Fruit fly (Drosophila melanogaster) whole organism, embryonic: Measurements from ENCODE around the gene Muted.

Source experiments
- ATbp ChIP-seq: fragments of 200-800 bp; sonication (Bioruptor generic); optimal IDR thresholded peaks from 2 replicates; lab custom pipeline; 2017; ENCODE audit warnings: missing biosample characterization, mild to moderate bottlenecking, missing genetic modification characterization, missing genetic modification reagents
- Abd-B ChIP-seq: fragments of 200-800 bp; sonication (Bioruptor generic); optimal IDR thresholded peaks from 2 replicates; lab custom pipeline; 2018; ENCODE audit warnings: missing biosample characterization, mild to moderate bottlenecking, missing genetic modification characterization, moderate library complexity
- Atf6 ChIP-seq: fragments of 200-800 bp; sonication (Bioruptor generic); IDR thresholded peaks from 2 replicates; pipeline ENCODE4 v1.3.6; 2022; ENCODE audit warnings: missing biosample characterization, missing genetic modification characterization
- Bteb2 ChIP-seq: fragments of 200-800 bp; sonication (Bioruptor generic); optimal IDR thresholded peaks from 2 replicates; lab custom pipeline; 2016; ENCODE audit warnings: missing biosample characterization, missing genetic modification characterization
- CG11723 ChIP-seq: fragments of 200-800 bp; sonication (Bioruptor generic); optimal IDR thresholded peaks from 2 replicates; lab custom pipeline; 2017; ENCODE audit warnings: missing biosample characterization, mild to moderate bottlenecking, missing genetic modification characterization
- CG13287 ChIP-seq: fragments of 200-800 bp; sonication (Bioruptor generic); IDR thresholded peaks from 2 replicates; pipeline ENCODE4 v1.3.6; 2022; ENCODE audit warnings: missing biosample characterization, missing genetic modification characterization; ENCODE audit not compliant: partially characterized antibody
- CG15073 ChIP-seq: fragments of 200-800 bp; sonication (Bioruptor generic); optimal IDR thresholded peaks from 2 replicates; lab custom pipeline; 2016; ENCODE audit warnings: missing biosample characterization, missing genetic modification characterization
- CG1529 ChIP-seq: fragments of 200-800 bp; sonication (Bioruptor generic); optimal IDR thresholded peaks from 3 replicates; lab custom pipeline; 2018; ENCODE audit warnings: missing biosample characterization, missing genetic modification characterization
- CG15479 ChIP-seq: fragments of 200-800 bp; sonication (Bioruptor generic); optimal IDR thresholded peaks from 3 replicates; lab custom pipeline; 2019; ENCODE audit warnings: missing biosample characterization, mild to moderate bottlenecking, missing genetic modification characterization, moderate library complexity
- CG1647 ChIP-seq: fragments of 200-800 bp; sonication (Bioruptor generic); optimal IDR thresholded peaks from 3 replicates; lab custom pipeline; 2016; ENCODE audit warnings: missing biosample characterization, missing genetic modification characterization
- CG16815 ChIP-seq: fragments of 200-800 bp; sonication (Bioruptor generic); optimal IDR thresholded peaks from 3 replicates; lab custom pipeline; 2017; ENCODE audit warnings: missing biosample characterization, mild to moderate bottlenecking, missing genetic modification characterization
- CG17359 ChIP-seq: fragments of 200-800 bp; sonication (Bioruptor generic); optimal IDR thresholded peaks from 3 replicates; lab custom pipeline; 2018; ENCODE audit warnings: missing biosample characterization, mild to moderate bottlenecking, missing genetic modification characterization, moderate library complexity
- CG4730 ChIP-seq: fragments of 200-800 bp; sonication (Bioruptor generic); IDR thresholded peaks from 2 replicates; pipeline ENCODE4 v1.3.6; 2022; ENCODE audit warnings: missing biosample characterization, missing genetic modification characterization
- CG7786 ChIP-seq: fragments of 200-800 bp; sonication (Bioruptor generic); optimal IDR thresholded peaks from 2 replicates; lab custom pipeline; 2016; ENCODE audit warnings: missing biosample characterization, missing genetic modification characterization
- CG7839 ChIP-seq: fragments of 200-800 bp; sonication (Bioruptor generic); optimal IDR thresholded peaks from 3 replicates; lab custom pipeline; 2018; ENCODE audit warnings: missing biosample characterization, mild to moderate bottlenecking, missing genetic modification characterization, moderate library complexity
- Deaf1 ChIP-seq: fragments of 200-800 bp; optimal IDR thresholded peaks from 3 replicates; lab custom pipeline; 2019; ENCODE audit warnings: missing biosample characterization, mild to moderate bottlenecking, missing genetic modification characterization, moderate library complexity
- Dip2 ChIP-seq: fragments of 200-800 bp; sonication (Bioruptor generic); IDR thresholded peaks from 2 replicates; pipeline ENCODE4 v1.3.6; 2022; ENCODE audit warnings: missing biosample characterization, missing genetic modification characterization
- Dp ChIP-seq: fragments of 200-800 bp; sonication (Bioruptor generic); optimal IDR thresholded peaks from 2 replicates; lab custom pipeline; 2018; ENCODE audit warnings: missing biosample characterization, mild to moderate bottlenecking, missing genetic modification characterization, moderate library complexity
- E2f2 ChIP-seq: fragments of 200-800 bp; sonication (Bioruptor generic); IDR thresholded peaks from 2 replicates; pipeline ENCODE4 v1.3.6; 2022; ENCODE audit warnings: missing biosample characterization, missing genetic modification characterization
- Fer2 ChIP-seq: fragments of 200-800 bp; sonication (Bioruptor generic); optimal IDR thresholded peaks from 2 replicates; lab custom pipeline; 2018; ENCODE audit warnings: missing biosample characterization, mild to moderate bottlenecking, missing genetic modification characterization, moderate library complexity
- GATAe ChIP-seq: fragments of 200-800 bp; sonication (Bioruptor generic); conservative IDR thresholded peaks from 2 replicates; pipeline ENCODE4 v1.3.6; 2022; ENCODE audit warnings: missing biosample characterization, missing genetic modification characterization
- H15 ChIP-seq: fragments of 200-800 bp; sonication (Bioruptor generic); IDR thresholded peaks from 3 replicates; pipeline ENCODE4 v1.3.6; 2022; ENCODE audit warnings: missing biosample characterization, missing genetic modification characterization
- HLH4C ChIP-seq: fragments of 200-800 bp; sonication (Bioruptor generic); IDR thresholded peaks from 3 replicates; pipeline ENCODE4 v1.3.6; 2022; ENCODE audit warnings: missing biosample characterization, missing genetic modification characterization; ENCODE audit not compliant: partially characterized antibody
- Hr51 ChIP-seq, 2 experiments: fragments of 200-800 bp; sonication (Bioruptor generic); optimal IDR thresholded peaks; 2 replicates in 1 of 2; 3 replicates in 1 of 2; lab custom pipeline; 2016 to 2018; ENCODE audit warnings: missing biosample characterization in 2 of 2, missing genetic modification characterization in 2 of 2, mild to moderate bottlenecking in 1 of 2, moderate library complexity in 1 of 2
- MBD-R2 ChIP-seq: fragments of 200-800 bp; sonication (Bioruptor generic); IDR thresholded peaks from 2 replicates; pipeline ENCODE4 v1.3.6; 2022; ENCODE audit warnings: missing biosample characterization, missing genetic modification characterization
- Meics ChIP-seq: fragments of 200-800 bp; sonication (Bioruptor generic); optimal IDR thresholded peaks from 2 replicates; lab custom pipeline; 2017; ENCODE audit warnings: missing biosample characterization, mild to moderate bottlenecking, missing genetic modification characterization
- Rx ChIP-seq: fragments of 200-800 bp; sonication (Bioruptor generic); IDR thresholded peaks from 2 replicates; pipeline ENCODE4 v1.3.6; 2022; ENCODE audit warnings: missing biosample characterization, missing genetic modification characterization
- Sry-δ ChIP-seq: fragments of 200-800 bp; sonication (Bioruptor generic); optimal IDR thresholded peaks from 2 replicates; lab custom pipeline; 2016; ENCODE audit warnings: missing biosample characterization, missing genetic modification characterization
- Xbp1 ChIP-seq: fragments of 200-800 bp; sonication (Bioruptor generic); optimal IDR thresholded peaks from 3 replicates; lab custom pipeline; 2016; ENCODE audit warnings: missing biosample characterization, mild to moderate bottlenecking, missing genetic modification characterization
- ato ChIP-seq: fragments of 200-800 bp; sonication (Bioruptor generic); IDR thresholded peaks from 2 replicates; pipeline ENCODE4 v1.3.6; 2022; ENCODE audit warnings: missing biosample characterization, missing genetic modification characterization; ENCODE audit not compliant: partially characterized antibody
- bbx ChIP-seq: fragments of 200-800 bp; sonication (Bioruptor generic); IDR thresholded peaks from 2 replicates; pipeline ENCODE4 v1.3.6; 2022; ENCODE audit warnings: missing biosample characterization, missing genetic modification characterization; ENCODE audit not compliant: partially characterized antibody
- bcd ChIP-seq: fragments of 200-800 bp; sonication (Bioruptor generic); optimal IDR thresholded peaks from 2 replicates; lab custom pipeline; 2017; ENCODE audit warnings: missing biosample characterization, mild to moderate bottlenecking, missing genetic modification characterization
- br ChIP-seq: fragments of >200 bp; optimal IDR thresholded peaks from 2 replicates; lab custom pipeline; 2017
- bsh ChIP-seq, 2 experiments: fragments of 200-800 bp; sonication (Bioruptor generic); optimal IDR thresholded peaks; 2 replicates each; lab custom pipeline; 2017 to 2018; ENCODE audit warnings: mild to moderate bottlenecking in 2 of 2, missing biosample characterization in 2 of 2, missing genetic modification characterization in 2 of 2, moderate library complexity in 1 of 2
- cato ChIP-seq: fragments of 200-800 bp; sonication (Bioruptor generic); optimal IDR thresholded peaks from 2 replicates; lab custom pipeline; 2016; ENCODE audit warnings: missing biosample characterization, missing genetic modification characterization, borderline replicate concordance
- danr ChIP-seq: fragments of 200-800 bp; sonication (Bioruptor generic); IDR thresholded peaks from 2 replicates; pipeline ENCODE4 v1.3.6; 2022; ENCODE audit warnings: missing biosample characterization, missing genetic modification characterization
- gfzf ChIP-seq: fragments of 200-800 bp; sonication (Bioruptor generic); optimal IDR thresholded peaks from 2 replicates; lab custom pipeline; 2016; ENCODE audit warnings: missing biosample characterization, mild to moderate bottlenecking, missing genetic modification characterization, moderate library complexity
- gro ChIP-seq: fragments of 200-800 bp; sonication (Bioruptor generic); optimal IDR thresholded peaks from 2 replicates; lab custom pipeline; 2016; ENCODE audit warnings: missing biosample characterization, missing genetic modification characterization
- jing ChIP-seq: fragments of 200-800 bp; sonication (Bioruptor generic); optimal IDR thresholded peaks from 2 replicates; lab custom pipeline; 2018; ENCODE audit warnings: missing biosample characterization, mild to moderate bottlenecking, missing genetic modification characterization
- kay ChIP-seq: fragments of 200-800 bp; sonication (Bioruptor generic); optimal IDR thresholded peaks from 2 replicates; lab custom pipeline; 2016; ENCODE audit warnings: missing biosample characterization, missing genetic modification characterization
- lov ChIP-seq, 2 experiments: fragments of 200-800 bp in 1 of 2; fragments of >200 bp in 1 of 2; sonication (Bioruptor generic) in 1 of 2; IDR thresholded peaks in 1 of 2; optimal IDR thresholded peaks in 1 of 2; 2 replicates in 1 of 2; 3 replicates in 1 of 2; pipeline versions ENCODE4 v1.3.6 to Lab custom; 2017 to 2022; ENCODE audit warnings: missing biosample characterization in 1 of 2, missing genetic modification characterization in 1 of 2
- pita ChIP-seq: fragments of 200-800 bp; sonication (Bioruptor generic); optimal IDR thresholded peaks from 2 replicates; lab custom pipeline; 2017; ENCODE audit warnings: missing biosample characterization, mild to moderate bottlenecking, missing genetic modification characterization
- pnt ChIP-seq: fragments of 200-800 bp; sonication (Bioruptor generic); optimal IDR thresholded peaks from 3 replicates; lab custom pipeline; 2016; ENCODE audit warnings: missing biosample characterization, missing genetic modification characterization
- ro ChIP-seq: fragments of 200-800 bp; sonication (Bioruptor generic); IDR thresholded peaks from 2 replicates; pipeline ENCODE4 v1.3.6; 2022; ENCODE audit warnings: missing biosample characterization, missing genetic modification characterization
- scrt ChIP-seq: fragments of 200-800 bp; sonication (Bioruptor generic); optimal IDR thresholded peaks from 2 replicates; lab custom pipeline; 2018; ENCODE audit warnings: missing biosample characterization, mild to moderate bottlenecking, missing genetic modification characterization, moderate library complexity
- sens ChIP-seq: fragments of 200-800 bp; sonication (Bioruptor generic); peaks from one replicate; lab custom pipeline; 2016; ENCODE audit warnings: missing biosample characterization, missing genetic modification characterization
- sna ChIP-seq: fragments of 200-800 bp; sonication (Bioruptor generic); IDR thresholded peaks from 2 replicates; pipeline ENCODE4 v1.3.6; 2022; ENCODE audit warnings: missing biosample characterization, missing genetic modification characterization; ENCODE audit not compliant: partially characterized antibody
- sr ChIP-seq: fragments of 200-800 bp; sonication (Bioruptor generic); IDR thresholded peaks from 3 replicates; pipeline ENCODE4 v1.3.6; 2022; ENCODE audit warnings: missing biosample characterization, missing genetic modification characterization
- stwl ChIP-seq: fragments of 200-800 bp; sonication (Bioruptor generic); optimal IDR thresholded peaks from 3 replicates; lab custom pipeline; 2018; ENCODE audit warnings: missing biosample characterization, mild to moderate bottlenecking, missing genetic modification characterization, moderate library complexity
- sug ChIP-seq: fragments of 200-800 bp; optimal IDR thresholded peaks from 2 replicates; lab custom pipeline; 2019; ENCODE audit warnings: missing biosample characterization, mild to moderate bottlenecking, missing genetic modification characterization, moderate library complexity
- unc-4 ChIP-seq: fragments of 200-800 bp; sonication (Bioruptor generic); IDR thresholded peaks from 2 replicates; pipeline ENCODE4 v1.3.6; 2022; ENCODE audit warnings: missing biosample characterization, missing genetic modification characterization; ENCODE audit not compliant: partially characterized antibody

Gene Muted

DNA sequence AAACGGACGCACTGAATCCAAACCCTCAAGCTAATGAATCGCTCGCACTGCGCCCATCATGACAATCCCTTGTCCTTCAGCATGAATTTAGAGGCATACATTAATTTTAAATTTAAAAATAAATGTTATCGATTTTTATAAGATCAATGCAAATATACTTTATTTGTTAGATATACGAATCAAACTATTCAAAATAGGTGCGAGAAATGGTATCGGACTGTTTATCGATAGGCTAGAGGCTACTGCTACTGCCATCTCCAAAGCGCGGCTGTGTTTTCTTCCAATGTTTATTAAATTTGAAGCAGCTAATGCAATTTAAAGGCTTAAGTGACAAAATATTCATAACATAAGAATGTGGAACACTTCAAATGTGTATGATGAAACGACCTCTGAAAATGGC is 18.7 kb downstream of the Muted start, which contains the start of gene CG43342 (continued):
- TF ChIP-seq scrt (GFP tag; lab: Kevin White, UChicago), result no peak
- no peak for TF ChIP-seq sug (tag; lab: Kevin White, UChicago)
- TF ChIP-seq Abd-B (GFP tag; lab: Kevin White, UChicago), result no peak
- TF ChIP-seq H15 (GFP tag; lab: Robert Waterston, UW), result no peak
- no peak for TF ChIP-seq kay (GFP tag; lab: Kevin White, UChicago)
- TF ChIP-seq Dp, result peak; percentile 74
- TF ChIP-seq Atf6, result no peak
- TF ChIP-seq Dip2, result no peak
- TF ChIP-seq MBD-R2 (GFP tag; lab: Robert Waterston, UW), result peak; percentile 59
- peak; percentile 84 for TF ChIP-seq E2f2 (GFP tag; lab: Robert Waterston, UW)
- TF ChIP-seq CG17359 (tag; lab: Kevin White, UChicago), result no peak
- peak; percentile 81 for TF ChIP-seq sna (GFP tag; lab: Robert Waterston, UW)
- TF ChIP-seq HLH4C (GFP tag; lab: Robert Waterston, UW), result peak; percentile 92
- TF ChIP-seq GATAe (GFP tag; lab: Robert Waterston, UW), result no peak
- TF ChIP-seq ATbp (GFP tag; lab: Kevin White, UChicago), result no peak
- peak; percentile 85 for TF ChIP-seq CG13287 (GFP tag; lab: Robert Waterston, UW)
- TF ChIP-seq CG11723 (GFP tag; lab: Kevin White, UChicago), result no peak
- no peak for TF ChIP-seq Fer2 (tag; lab: Kevin White, UChicago)
- no peak for TF ChIP-seq lov (optimal IDR thresholded peaks at IDR 0.05; lab: Kevin White, UChicago)
- TF ChIP-seq lov (GFP tag; IDR thresholded peaks at IDR 0.05; lab: Robert Waterston, UW), result no peak
- TF ChIP-seq br (lab: Kevin White, UChicago), result no peak
- TF ChIP-seq CG1647 (GFP tag; lab: Kevin White, UChicago), result no peak
- TF ChIP-seq Bteb2 (GFP tag; lab: Kevin White, UChicago), result no peak
- no peak for TF ChIP-seq danr (GFP tag; lab: Robert Waterston, UW)
- peak; percentile 81 for TF ChIP-seq ato
- no peak for TF ChIP-seq CG7839
- TF ChIP-seq gro, result no peak
- no peak for TF ChIP-seq sr (GFP tag; lab: Robert Waterston, UW)
- TF ChIP-seq CG7786, result no peak
- TF ChIP-seq Hr51 (GFP tag; optimal IDR thresholded peaks at IDR 0.05; lab: Kevin White, UChicago), result no peak
- TF ChIP-seq Deaf1, result no peak
- TF ChIP-seq jing (GFP tag; lab: Kevin White, UChicago), result no peak
- TF ChIP-seq Meics, result no peak
- TF ChIP-seq CG15073, result no peak
- TF ChIP-seq pita (GFP tag; lab: Kevin White, UChicago), result no peak
- TF ChIP-seq Sry-δ, result peak; percentile 82
- TF ChIP-seq bsh (GFP tag; optimal IDR thresholded peaks at IDR 0.05; lab: Kevin White, UChicago), result no peak
- TF ChIP-seq unc-4 (GFP tag; lab: Robert Waterston, UW), result peak; percentile 76
- no peak for TF ChIP-seq pnt (GFP tag; lab: Kevin White, UChicago)
- TF ChIP-seq stwl (tag; lab: Kevin White, UChicago), result peak; percentile 73
- TF ChIP-seq CG16815 (GFP tag; lab: Kevin White, UChicago), result no peak
- TF ChIP-seq Rx (GFP tag; lab: Robert Waterston, UW), result no peak
- no peak for TF ChIP-seq CG4730 (GFP tag; lab: Robert Waterston, UW)
- TF ChIP-seq gfzf, result no peak
- no peak for TF ChIP-seq cato (GFP tag; lab: Kevin White, UChicago)
- TF ChIP-seq bcd (GFP tag; lab: Kevin White, UChicago), result no peak
- TF ChIP-seq sens, result peak; percentile 69
- TF ChIP-seq ro, result no peak
- peak; percentile 84 for TF ChIP-seq bbx (GFP tag; lab: Robert Waterston, UW)
- no peak for TF ChIP-seq CG1529
- no peak for TF ChIP-seq Xbp1 (GFP tag; lab: Kevin White, UChicago)
- no peak for TF ChIP-seq CG15479 (GFP tag; lab: Kevin White, UChicago)
